Worm (Caenorhabditis elegans): ENCODE results near the gene his-2.

DNA sequence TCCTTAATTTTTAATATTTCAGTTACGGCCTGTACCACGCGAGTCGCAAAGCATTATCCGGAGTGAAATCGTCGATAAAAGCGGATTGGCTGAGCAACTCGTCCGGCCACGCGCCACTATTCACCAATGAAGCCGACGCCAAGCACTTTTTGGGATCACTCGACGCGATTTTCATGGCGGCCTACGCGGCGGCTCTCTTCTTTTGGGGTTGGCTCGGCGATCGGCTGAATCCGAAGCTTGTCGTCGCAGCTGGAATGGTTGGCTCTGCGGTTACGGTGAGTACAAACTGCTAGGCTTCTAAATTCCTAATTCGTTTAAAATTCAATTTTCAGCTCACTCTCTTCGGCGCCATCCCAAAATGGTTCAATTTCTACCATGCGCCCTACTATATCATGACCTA lies 17.2 kb downstream of the his-2 start:
- TF ChIP-seq F52B5.7 (tag; optimal IDR thresholded peaks at IDR 0.05) (no peak), madf-6 (GFP tag; IDR thresholded peaks at IDR 0.05) (no peak), efl-1 (GFP tag; optimal IDR thresholded peaks at IDR 0.05) (no peak), K11D2.4 (GFP tag; IDR thresholded peaks at IDR 0.05) (no peak), dpl-1 (GFP tag; optimal IDR thresholded peaks at IDR 0.05) (no peak), madf-10 (tag; optimal IDR thresholded peaks at IDR 0.05) (no peak), mel-28 (tag; optimal IDR thresholded peaks at IDR 0.05; ENCODE audit: borderline replicate concordance) (no peak), ZK185.1 (tag; optimal IDR thresholded peaks at IDR 0.05; ENCODE audit: poor library complexity, severe bottlenecking) (no peak), sdz-38 (tag; optimal IDR thresholded peaks at IDR 0.05) (no peak), bed-2 (GFP tag; IDR thresholded peaks at IDR 0.05) (no peak), B0035.1 (tag; optimal IDR thresholded peaks at IDR 0.05) (no peak), ztf-25 (GFP tag; IDR thresholded peaks at IDR 0.05) (no peak)

Measured in whole organism, young adult.